Worm (Caenorhabditis elegans): Measurements from ENCODE around the gene C18H9.5.

DNA sequence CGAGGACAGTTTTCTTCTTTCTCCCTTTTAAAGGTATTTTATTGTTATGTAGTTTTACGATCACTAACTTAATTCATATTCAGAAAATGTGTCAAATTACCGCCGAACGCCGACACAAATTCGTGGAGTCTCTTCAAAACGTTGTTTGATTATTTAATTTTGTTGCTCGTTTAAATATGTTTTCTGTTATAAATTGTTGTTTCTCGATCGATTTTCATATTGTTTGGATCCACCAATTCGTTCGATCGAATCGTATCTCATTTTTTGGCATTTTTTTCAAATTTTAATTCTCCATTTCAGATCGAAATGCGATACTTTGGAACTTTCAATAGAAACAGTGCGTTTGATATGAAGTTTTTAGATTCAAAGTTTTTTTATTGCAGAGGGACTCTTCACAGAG, 47.2 kb upstream of the C18H9.5 start, which contains the start of gene F41G3.6:
- TF ChIP-seq him-1 (tag; optimal IDR thresholded peaks at IDR 0.05) (no peak), W03F9.2 (tag; optimal IDR thresholded peaks at IDR 0.05) (no peak)
